Fruit fly (Drosophila melanogaster): ENCODE results near the gene Keap1.

Keap1 gene

DNA sequence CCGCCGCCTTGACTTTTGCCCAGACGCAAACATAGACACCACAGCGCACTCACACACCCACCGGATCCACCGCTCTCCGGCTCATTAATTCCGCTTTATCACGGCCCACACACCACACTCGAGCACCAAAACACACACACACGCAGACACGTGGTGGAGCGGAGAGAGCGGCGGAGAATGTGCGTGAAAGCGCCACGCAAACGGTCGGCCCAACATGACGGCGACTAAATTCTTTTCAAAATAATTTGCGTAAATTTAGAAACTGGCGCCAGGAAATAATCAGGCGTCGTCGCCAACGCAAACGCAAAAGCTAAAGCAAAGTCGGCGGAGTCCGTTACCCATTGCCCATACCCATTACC lies 20.0 kb downstream of the Keap1 start (continued):
- TF ChIP-seq sd (tag; optimal IDR thresholded peaks at IDR 0.05) = peak; percentile 91
- TF ChIP-seq z (GFP tag; IDR thresholded peaks at IDR 0.05) = peak; percentile 55; the same call in 1 of the 3 replicates
- no peak for TF ChIP-seq peb (GFP tag; IDR thresholded peaks at IDR 0.05)
- peak; percentile 44 for TF ChIP-seq abd-A (tag; optimal IDR thresholded peaks at IDR 0.05)
- 0 out of 3 replicates have a peak, but pooled peaks have one; percentile 10 for TF ChIP-seq gce (GFP tag; IDR thresholded peaks at IDR 0.05)
- TF ChIP-seq Atf6 (GFP tag; IDR thresholded peaks at IDR 0.05) = peak; percentile 47; the same call in 1 of the 2 replicates
- no peak for TF ChIP-seq hkb (optimal IDR thresholded peaks at IDR 0.05)
- no peak for TF ChIP-seq hkb (GFP tag; IDR thresholded peaks at IDR 0.05)
- no peak for TF ChIP-seq CG11504 (tag; optimal IDR thresholded peaks at IDR 0.05)
- no peak for TF ChIP-seq salm (tag; optimal IDR thresholded peaks at IDR 0.05)
- TF ChIP-seq vvl (GFP tag; IDR thresholded peaks at IDR 0.05) = peak; percentile 20; the same call in 1 of the 2 replicates
- TF ChIP-seq crp (GFP tag; optimal IDR thresholded peaks at IDR 0.05) = no peak
- TF ChIP-seq otp (GFP tag; IDR thresholded peaks at IDR 0.05) = 0 out of 3 replicates have a peak, but pooled peaks have one; percentile 25
- no peak for TF ChIP-seq lmd (GFP tag; IDR thresholded peaks at IDR 0.05)
- TF ChIP-seq danr (GFP tag; IDR thresholded peaks at IDR 0.05) = no peak
- no peak for TF ChIP-seq eve (GFP tag; optimal IDR thresholded peaks at IDR 0.05)
- TF ChIP-seq Camta (GFP tag; optimal IDR thresholded peaks at IDR 0.05) = no peak
- TF ChIP-seq HLHmδ (GFP tag; optimal IDR thresholded peaks at IDR 0.05) = no peak
- TF ChIP-seq E2f1 (GFP tag; IDR thresholded peaks at IDR 0.05) = no peak
- no peak for TF ChIP-seq HLH4C (GFP tag; IDR thresholded peaks at IDR 0.05; ENCODE audit: partially characterized antibody)
- TF ChIP-seq mirr (GFP tag; optimal IDR thresholded peaks at IDR 0.05) = peak; percentile 14
- TF ChIP-seq CG4730 (GFP tag; IDR thresholded peaks at IDR 0.05) = no peak
- no peak for TF ChIP-seq bowl (GFP tag; IDR thresholded peaks at IDR 0.05)
- no peak for TF ChIP-seq CG4617 (GFP tag; optimal IDR thresholded peaks at IDR 0.05; ENCODE audit: borderline replicate concordance)
- TF ChIP-seq CG6813 (GFP tag; optimal IDR thresholded peaks at IDR 0.05) = no peak
- TF ChIP-seq D19A (tag; optimal IDR thresholded peaks at IDR 0.05) = no peak
- no peak for TF ChIP-seq CG17829 (tag; optimal IDR thresholded peaks at IDR 0.05)
- no peak for TF ChIP-seq CG3726 (GFP tag; IDR thresholded peaks at IDR 0.05)
- TF ChIP-seq inv (GFP tag; IDR thresholded peaks at IDR 0.05; ENCODE audit: partially characterized antibody) = no peak
- TF ChIP-seq ap (GFP tag; IDR thresholded peaks at IDR 0.05) = no peak
- peak; percentile 37 for TF ChIP-seq CG10543 (GFP tag; optimal IDR thresholded peaks at IDR 0.05)
- no peak for TF ChIP-seq B-H2 (GFP tag; optimal IDR thresholded peaks at IDR 0.05)
- no peak for TF ChIP-seq CG18476 (GFP tag; optimal IDR thresholded peaks at IDR 0.05)
- TF ChIP-seq CG1647 (GFP tag; optimal IDR thresholded peaks at IDR 0.05) = no peak
- peak; percentile 13 for TF ChIP-seq Hey (tag; optimal IDR thresholded peaks at IDR 0.05)
- no peak for TF ChIP-seq Rfx (GFP tag; IDR thresholded peaks at IDR 0.05)
- TF ChIP-seq CG11723 (GFP tag; optimal IDR thresholded peaks at IDR 0.05) = no peak
- peak; percentile 40; the same call in 1 of the 3 replicates for TF ChIP-seq so (GFP tag; IDR thresholded peaks at IDR 0.05)
- TF ChIP-seq CG14965 (GFP tag; optimal IDR thresholded peaks at IDR 0.05; ENCODE audit: borderline replicate concordance) = no peak
- no peak for TF ChIP-seq CG7928 (GFP tag; optimal IDR thresholded peaks at IDR 0.05)
- no peak for TF ChIP-seq corto (GFP tag; optimal IDR thresholded peaks at IDR 0.05)
- peak; percentile 88 for TF ChIP-seq cg (GFP tag; optimal IDR thresholded peaks at IDR 0.05)
- no peak for TF ChIP-seq pho (GFP tag; optimal IDR thresholded peaks at IDR 0.05)
- TF ChIP-seq CG7839 (tag; optimal IDR thresholded peaks at IDR 0.05) = no peak
- no peak for TF ChIP-seq CG3838 (GFP tag; optimal IDR thresholded peaks at IDR 0.05)
- no peak for TF ChIP-seq CG13287 (GFP tag; IDR thresholded peaks at IDR 0.05; ENCODE audit: partially characterized antibody)
- no peak; the same call in 2 of the 3 replicates for TF ChIP-seq ci (GFP tag; IDR thresholded peaks at IDR 0.05)
- TF ChIP-seq trem (tag; optimal IDR thresholded peaks at IDR 0.05) = no peak
- TF ChIP-seq CG17802 (tag; optimal IDR thresholded peaks at IDR 0.05) = no peak
- no peak for TF ChIP-seq CG8944 (GFP tag; optimal IDR thresholded peaks at IDR 0.05)
- no peak for TF ChIP-seq CG31365 (tag; optimal IDR thresholded peaks at IDR 0.05)
- no peak for TF ChIP-seq cad (GFP tag; optimal IDR thresholded peaks at IDR 0.05)

Measured in whole organism, embryonic.